Worm (Caenorhabditis elegans) whole organism, late embryonic: ENCODE data around the gene pin-2.

ENCODE experiments used
- C08G9.2 ChIP-seq: sonication (generic microtip); optimal IDR thresholded peaks from 2 replicates; lab custom pipeline; 2016; ENCODE audit warnings: mild to moderate bottlenecking, missing genetic modification characterization, moderate library complexity, missing compliant biosample characterization
- C38D4.7 ChIP-seq: fragments of 200-800 bp; sonication (Bioruptor generic); optimal IDR thresholded peaks from 2 replicates; lab custom pipeline; 2018; ENCODE audit warnings: mild to moderate bottlenecking, missing genetic modification characterization, moderate library complexity, missing compliant biosample characterization
- F13H6.1 ChIP-seq: sonication (generic microtip); optimal IDR thresholded peaks from 2 replicates; lab custom pipeline; 2016; ENCODE audit warnings: missing genetic modification characterization, missing compliant biosample characterization
- T23F11.4 ChIP-seq: fragments of 200-800 bp; sonication (Bioruptor generic); optimal IDR thresholded peaks from 2 replicates; lab custom pipeline; 2018; ENCODE audit warnings: mild to moderate bottlenecking, missing genetic modification characterization, missing compliant biosample characterization
- Y22D7AL.16 ChIP-seq: sonication (generic microtip); optimal IDR thresholded peaks from 2 replicates; lab custom pipeline; 2016; ENCODE audit warnings: missing genetic modification characterization, missing compliant biosample characterization
- ceh-24 ChIP-seq: sonication (generic microtip); optimal IDR thresholded peaks from 2 replicates; lab custom pipeline; 2016; ENCODE audit warnings: mild to moderate bottlenecking, missing genetic modification characterization, missing compliant biosample characterization
- ceh-30 ChIP-seq: fragments of 150-350 bp; optimal IDR thresholded peaks from 2 replicates; lab custom pipeline; 2014; ENCODE audit warnings: missing biosample characterization, missing genetic modification characterization
- ceh-45 ChIP-seq: fragments of 200-800 bp; sonication (Bioruptor generic); IDR thresholded peaks from 2 replicates; pipeline ENCODE4 v1.3.6; 2022; ENCODE audit warnings: missing genetic modification reagents, missing genetic modification characterization, missing compliant biosample characterization
- ceh-9 ChIP-seq: sonication (generic microtip); optimal IDR thresholded peaks from 2 replicates; lab custom pipeline; 2016; ENCODE audit warnings: mild to moderate bottlenecking, missing genetic modification characterization, inconsistent platforms, missing compliant biosample characterization
- che-1 ChIP-seq: sonication (generic microtip); optimal IDR thresholded peaks from 2 replicates; lab custom pipeline; 2016; ENCODE audit warnings: mild to moderate bottlenecking, missing genetic modification characterization, missing compliant biosample characterization
- dmd-4 ChIP-seq: sonication (generic microtip); optimal IDR thresholded peaks from 2 replicates; lab custom pipeline; 2016; ENCODE audit warnings: borderline replicate concordance, missing genetic modification characterization, missing compliant biosample characterization
- elt-2 ChIP-seq: sonication (generic microtip); optimal IDR thresholded peaks from 2 replicates; lab custom pipeline; 2016; ENCODE audit warnings: missing genetic modification reagents, missing genetic modification characterization, missing compliant biosample characterization
- fax-1 ChIP-seq: sonication (generic microtip); optimal IDR thresholded peaks from 2 replicates; lab custom pipeline; 2016; ENCODE audit warnings: missing genotype, missing genetic modification characterization, missing compliant biosample characterization
- fkh-10 ChIP-seq: fragments of 150-350 bp; optimal IDR thresholded peaks from 2 replicates; lab custom pipeline; 2014; ENCODE audit warnings: missing biosample characterization, missing genetic modification reagents, missing genetic modification characterization
- fkh-6 ChIP-seq: sonication (generic microtip); optimal IDR thresholded peaks from 2 replicates; lab custom pipeline; 2016; ENCODE audit warnings: missing genetic modification characterization, missing compliant biosample characterization
- gmeb-2 ChIP-seq: sonication (generic microtip); optimal IDR thresholded peaks from 2 replicates; lab custom pipeline; 2016; ENCODE audit warnings: missing genetic modification characterization, inconsistent platforms, missing compliant biosample characterization
- hlh-15 ChIP-seq: sonication (generic microtip); optimal IDR thresholded peaks from 2 replicates; lab custom pipeline; 2016; ENCODE audit warnings: missing genetic modification characterization, missing compliant biosample characterization
- hlh-30 ChIP-seq: sonication (generic microtip); optimal IDR thresholded peaks from 2 replicates; lab custom pipeline; 2017; ENCODE audit warnings: antibody characterized with exemption, missing genetic modification characterization, missing compliant biosample characterization; ENCODE audit not compliant: insufficient read depth
- hlh-8 ChIP-seq: sonication (generic microtip); optimal IDR thresholded peaks from 2 replicates; lab custom pipeline; 2016; ENCODE audit warnings: missing genotype, missing genetic modification characterization, missing compliant biosample characterization
- lim-6 ChIP-seq: sonication (generic microtip); optimal IDR thresholded peaks from 2 replicates; lab custom pipeline; 2016; ENCODE audit warnings: missing genetic modification characterization, missing compliant biosample characterization
- mec-3 ChIP-seq: sonication (generic microtip); optimal IDR thresholded peaks from 2 replicates; lab custom pipeline; 2016; ENCODE audit warnings: borderline replicate concordance, missing genetic modification characterization, missing compliant biosample characterization
- nfya-1 ChIP-seq: sonication (generic microtip); optimal IDR thresholded peaks from 2 replicates; lab custom pipeline; 2017; ENCODE audit warnings: missing genetic modification characterization, mild to moderate bottlenecking, missing compliant biosample characterization, antibody characterized with exemption, moderate library complexity
- npax-4 ChIP-seq: sonication (generic microtip); optimal IDR thresholded peaks from 2 replicates; lab custom pipeline; 2016; ENCODE audit warnings: missing genetic modification characterization, missing compliant biosample characterization
- odd-2 ChIP-seq: sonication (generic microtip); optimal IDR thresholded peaks from 2 replicates; lab custom pipeline; 2017; ENCODE audit warnings: antibody characterized with exemption, mild to moderate bottlenecking, missing genetic modification characterization, missing compliant biosample characterization
- pax-1 ChIP-seq: fragments of 150-350 bp; optimal IDR thresholded peaks from 2 replicates; lab custom pipeline; 2014; ENCODE audit warnings: missing biosample characterization, missing genetic modification characterization
- pha-4 ChIP-seq: fragments of 150-350 bp; optimal IDR thresholded peaks from 2 replicates; lab custom pipeline; 2018; ENCODE audit warnings: missing biosample characterization, missing genetic modification reagents, missing genetic modification characterization
- ref-2 ChIP-seq: sonication (generic microtip); optimal IDR thresholded peaks from 2 replicates; lab custom pipeline; 2016; ENCODE audit warnings: missing genetic modification characterization, missing compliant biosample characterization
- rnt-1 ChIP-seq: sonication (generic microtip); optimal IDR thresholded peaks from 2 replicates; lab custom pipeline; 2016; ENCODE audit warnings: missing genetic modification characterization, missing compliant biosample characterization
- sdc-2 ChIP-seq: sonication (generic microtip); optimal IDR thresholded peaks from 2 replicates; lab custom pipeline; 2016; ENCODE audit warnings: missing genotype, missing genetic modification characterization, missing compliant biosample characterization
- sox-4 ChIP-seq: sonication (generic microtip); optimal IDR thresholded peaks from 2 replicates; lab custom pipeline; 2017; ENCODE audit warnings: mild to moderate bottlenecking, missing genetic modification characterization, inconsistent platforms, missing compliant biosample characterization
- syd-9 ChIP-seq: sonication (generic microtip); optimal IDR thresholded peaks from 2 replicates; lab custom pipeline; 2016; ENCODE audit warnings: mild to moderate bottlenecking, missing genetic modification characterization, moderate library complexity, missing compliant biosample characterization
- tbx-2 ChIP-seq: sonication (generic microtip); optimal IDR thresholded peaks from 2 replicates; lab custom pipeline; 2016; ENCODE audit warnings: missing genetic modification characterization, missing compliant biosample characterization
- tbx-7 ChIP-seq: sonication (generic microtip); optimal IDR thresholded peaks from 2 replicates; lab custom pipeline; 2016; ENCODE audit warnings: missing genotype, missing genetic modification characterization, missing compliant biosample characterization
- unc-42 ChIP-seq: sonication (generic microtip); optimal IDR thresholded peaks from 2 replicates; lab custom pipeline; 2016; ENCODE audit warnings: missing genotype, missing genetic modification characterization, missing compliant biosample characterization
- unc-86 ChIP-seq: sonication (generic microtip); optimal IDR thresholded peaks from 2 replicates; lab custom pipeline; 2016; ENCODE audit warnings: missing genetic modification characterization, missing compliant biosample characterization

pin-2 gene

DNA sequence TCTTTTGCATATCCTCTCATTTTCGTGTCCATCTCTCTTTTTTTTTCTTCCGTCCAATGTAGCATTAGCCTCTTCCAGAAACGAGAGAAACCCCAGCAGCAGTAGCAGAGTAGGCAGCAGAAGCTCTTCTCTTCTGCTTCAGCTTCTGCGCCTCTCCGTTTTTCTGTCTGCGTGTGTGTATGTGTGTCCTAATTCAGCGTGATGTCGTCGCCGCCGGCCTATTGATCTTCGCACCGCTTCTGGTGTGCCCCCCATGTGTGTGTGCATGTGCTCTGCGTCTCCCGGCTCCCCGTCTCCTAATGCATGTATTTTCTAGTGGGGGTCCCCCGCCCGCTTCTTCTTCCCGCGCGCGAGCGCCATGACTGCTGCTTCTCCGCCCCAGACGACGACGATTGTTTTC is 22.2 kb upstream of the pin-2 start (continued):
- TF ChIP-seq sdc-2 (tag; lab: Kevin White, UChicago) (no peak), unc-86 (tag; lab: Kevin White, UChicago) (peak; percentile 25), pax-1 (tag; lab: Kevin White, UChicago) (no peak), nfya-1 (peak; percentile 44), mec-3 (tag; lab: Kevin White, UChicago) (peak; percentile 11), tbx-2 (peak; percentile 65), fkh-10 (GFP tag; lab: Kevin White, UChicago) (peak; percentile 50), che-1 (tag; lab: Kevin White, UChicago) (no peak), C08G9.2 (tag; lab: Kevin White, UChicago) (peak; percentile 50), ref-2 (tag; lab: Kevin White, UChicago) (peak; percentile 56), T23F11.4 (GFP tag; lab: Kevin White, UChicago) (no peak), unc-42 (tag; lab: Kevin White, UChicago) (peak; percentile 90)

DNA sequence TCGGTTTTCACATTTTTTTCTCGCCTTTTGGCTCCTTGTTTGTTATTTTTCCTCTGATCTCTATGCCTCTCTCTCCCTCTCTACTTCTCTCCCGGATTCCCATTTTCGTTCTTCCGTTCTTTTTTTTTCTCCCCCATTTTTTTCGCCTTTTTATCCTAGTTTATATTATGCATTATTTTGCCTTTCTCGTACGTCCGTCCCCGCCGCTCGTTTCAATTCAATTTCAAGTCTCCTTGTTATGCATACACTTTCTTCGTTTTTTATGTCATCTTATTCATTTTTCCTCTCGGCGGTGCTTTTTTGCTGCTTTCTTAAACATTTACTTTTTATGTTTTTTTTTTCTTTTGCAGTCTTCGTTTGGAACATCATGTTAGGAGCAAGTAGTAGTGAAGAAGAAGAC is 20.1 kb upstream of the pin-2 start, which contains the start of gene unc-31:
TSS of gene unc-31 (plus strand) at position 349 of the 400 bp plus-strand sequence.
- TF ChIP-seq unc-42 (tag; lab: Kevin White, UChicago) (peak; percentile 78), syd-9 (tag; lab: Kevin White, UChicago) (no peak), lim-6 (no peak)

DNA sequence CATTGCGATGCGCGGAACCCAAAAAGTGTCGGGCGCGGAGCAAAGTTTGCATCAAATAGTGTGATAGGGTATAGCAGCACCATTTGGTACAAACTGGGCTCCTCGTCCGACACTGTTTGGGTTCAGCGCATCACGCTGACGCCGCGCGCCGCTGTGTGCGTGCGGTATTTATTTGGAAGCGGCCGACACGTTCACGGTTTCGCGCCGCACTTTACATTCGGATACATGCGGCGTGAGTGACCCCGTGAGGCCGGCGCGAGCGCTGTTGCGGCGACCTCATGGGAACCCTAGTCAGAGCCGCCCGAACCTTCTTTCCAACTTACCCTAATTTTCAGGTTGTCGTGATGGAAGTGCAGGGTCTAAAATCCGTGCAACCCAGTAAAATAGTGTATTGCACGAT is 12.7 kb upstream of the pin-2 start:
- TF ChIP-seq che-1 (tag; lab: Kevin White, UChicago) = no peak
- TF ChIP-seq gmeb-2 (tag; lab: Kevin White, UChicago) = no peak
- TF ChIP-seq elt-2 (tag; lab: Kevin White, UChicago) = no peak
- TF ChIP-seq sox-4 (tag; lab: Kevin White, UChicago) = no peak
- TF ChIP-seq hlh-30 (tag; lab: Kevin White, UChicago) = no peak
- TF ChIP-seq sdc-2 (tag; lab: Kevin White, UChicago) = no peak
- TF ChIP-seq pax-1 (tag; lab: Kevin White, UChicago) = no peak
- no peak for TF ChIP-seq hlh-15 (tag; lab: Kevin White, UChicago)
- no peak for TF ChIP-seq Y22D7AL.16 (tag; lab: Kevin White, UChicago)
- TF ChIP-seq syd-9 (tag; lab: Kevin White, UChicago) = no peak
- no peak for TF ChIP-seq fkh-10 (GFP tag; lab: Kevin White, UChicago)
- TF ChIP-seq odd-2 = no peak
- TF ChIP-seq, all 69 proteins: peak for 0

DNA sequence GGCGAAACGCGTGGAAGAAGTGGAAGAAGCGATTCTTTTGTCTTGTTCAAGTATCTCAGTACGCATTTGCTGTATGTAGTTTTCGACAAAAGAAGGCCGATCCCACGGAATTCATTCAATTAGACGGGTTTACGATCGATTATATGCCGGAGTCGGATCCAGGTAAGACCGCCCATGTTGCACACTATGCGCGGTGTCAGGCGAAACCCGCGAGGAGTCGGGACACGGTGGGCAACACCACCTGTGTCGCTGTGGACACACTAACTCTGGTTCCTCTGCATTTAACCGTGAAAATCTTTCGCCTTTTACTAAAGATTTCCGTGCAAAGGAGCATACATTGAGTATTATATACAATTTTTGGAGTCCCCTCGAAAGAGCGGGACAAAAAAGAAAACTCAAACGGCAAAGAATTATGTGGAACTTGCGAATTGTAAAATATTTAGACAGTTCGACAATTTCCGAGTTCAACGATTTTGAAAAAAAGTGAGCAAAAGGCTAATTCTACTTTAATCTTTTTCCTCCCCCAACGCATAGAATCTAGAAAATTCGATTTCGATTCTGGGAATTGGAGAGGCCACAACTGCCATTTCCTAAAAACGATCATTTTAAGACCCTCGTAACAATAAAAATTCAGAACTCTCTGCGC is 11.7 kb upstream of the pin-2 start:
- no peak for TF ChIP-seq fax-1 (tag; lab: Kevin White, UChicago)
- TF ChIP-seq fkh-6 (tag; lab: Kevin White, UChicago) = no peak
- TF ChIP-seq rnt-1 (tag; lab: Kevin White, UChicago) = no peak
- no peak for TF ChIP-seq nfya-1
- TF ChIP-seq mec-3 (tag; lab: Kevin White, UChicago) = no peak
- no peak for TF ChIP-seq ceh-24 (tag; lab: Kevin White, UChicago)
- TF ChIP-seq elt-2 (tag; lab: Kevin White, UChicago) = no peak
- TF ChIP-seq, all 69 proteins: peak for 0

DNA sequence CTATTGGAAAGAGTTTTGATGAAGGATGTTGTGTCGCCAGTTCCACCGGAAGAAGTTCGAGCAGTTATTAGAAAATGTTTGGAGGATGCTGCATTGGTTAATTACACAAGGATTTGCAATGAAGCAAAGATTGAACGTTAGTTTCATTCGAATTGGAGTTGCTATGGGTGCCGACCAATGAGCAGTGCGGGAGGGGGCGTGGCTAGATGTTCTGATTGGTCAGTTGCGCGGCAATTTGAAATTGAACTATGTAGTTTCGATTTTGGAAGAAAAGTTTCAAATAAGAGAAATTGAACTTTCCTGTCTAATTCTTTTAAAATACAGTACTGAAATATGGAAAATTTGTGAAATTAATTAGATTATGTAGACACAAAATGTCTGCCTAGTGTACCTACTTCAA is 10.5 kb upstream of the pin-2 start:
- TF ChIP-seq sox-4 (tag; lab: Kevin White, UChicago) (no peak), nfya-1 (peak; percentile 61), npax-4 (tag; lab: Kevin White, UChicago) (no peak)

DNA sequence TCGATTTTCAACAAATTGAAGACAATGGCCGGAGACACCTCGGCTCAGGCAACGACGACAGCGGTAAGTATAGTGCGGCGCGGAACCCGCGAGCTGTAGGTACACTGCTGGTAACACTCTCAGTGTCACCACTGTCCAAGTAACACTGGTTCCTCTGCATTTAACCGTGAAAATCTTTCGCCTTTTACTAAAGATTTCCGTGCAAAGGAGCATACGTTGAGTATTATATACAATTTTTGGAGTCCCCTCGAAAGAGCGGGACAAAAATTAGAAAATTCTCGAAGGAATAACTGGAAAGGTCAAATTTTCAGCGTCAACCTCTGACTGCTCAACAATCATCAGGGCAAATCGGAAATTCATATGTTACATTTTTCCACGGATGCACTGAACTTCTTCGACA is 7.7 kb upstream of the pin-2 start:
- no peak for TF ChIP-seq unc-42 (tag; lab: Kevin White, UChicago)

DNA sequence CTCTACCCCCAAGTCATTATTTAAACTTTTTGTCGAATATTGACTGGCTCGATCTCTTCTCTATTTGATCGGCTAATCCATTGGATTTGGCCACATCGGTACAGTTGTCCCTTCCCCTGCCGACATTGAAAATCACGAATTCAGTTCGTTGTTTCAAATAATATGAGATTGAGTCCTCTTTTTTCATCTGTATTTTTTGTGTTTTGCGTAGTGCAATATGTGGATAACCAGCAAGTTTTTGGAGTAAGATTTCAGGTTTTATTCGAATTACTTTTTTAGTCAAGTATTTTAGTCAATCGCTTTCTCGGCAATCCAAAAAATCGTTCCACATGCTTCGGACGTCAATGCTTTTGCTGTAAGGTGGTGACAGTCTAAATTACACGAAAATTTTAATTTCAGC is 4.6 kb upstream of the pin-2 start, which contains the start of gene F07C6.3:
TSS of gene F07C6.3 (plus strand) at position 148 of the 400 bp plus-strand sequence.
- TF ChIP-seq dmd-4 (no peak), ceh-9 (tag; lab: Kevin White, UChicago) (no peak), rnt-1 (tag; lab: Kevin White, UChicago) (no peak), ceh-45 (GFP tag; lab: Robert Waterston, UW) (no peak), elt-2 (tag; lab: Kevin White, UChicago) (no peak), unc-86 (tag; lab: Kevin White, UChicago) (no peak), tbx-7 (tag; lab: Kevin White, UChicago) (no peak), C38D4.7 (GFP tag; lab: Kevin White, UChicago) (no peak), F13H6.1 (no peak), hlh-8 (tag; lab: Kevin White, UChicago) (no peak), ceh-30 (tag; lab: Kevin White, UChicago) (no peak), hlh-30 (tag; lab: Kevin White, UChicago) (no peak), pha-4 (no peak)
